Fruit fly (Drosophila melanogaster): ENCODE data around the gene Ugt35B1.

The Ugt35B1 gene

dm6 chr3R:11196648-11197388 is 26.8 kb upstream of the Ugt35B1 start (continued):
- peak; percentile 93 for TF ChIP-seq sug (tag; optimal IDR thresholded peaks at IDR 0.05)
- TF ChIP-seq CG15011 (GFP tag; optimal IDR thresholded peaks at IDR 0.05): peak; percentile 98
- TF ChIP-seq bab2 (GFP tag; optimal IDR thresholded peaks at IDR 0.05): peak; percentile 98
- peak; percentile 97 for TF ChIP-seq danr (GFP tag; IDR thresholded peaks at IDR 0.05)
- TF ChIP-seq chinmo (GFP tag; IDR thresholded peaks at IDR 0.05; ENCODE audit: partially characterized antibody): peak; percentile 78; the same call in 2 of the 4 replicates
- peak; percentile 98 for TF ChIP-seq CG9932 (GFP tag; IDR thresholded peaks at IDR 0.05)
- peak; percentile 93 to 100 for TF ChIP-seq Hr51 (GFP tag; optimal IDR thresholded peaks at IDR 0.05)
- TF ChIP-seq zen (tag; optimal IDR thresholded peaks at IDR 0.05): peak; percentile 96
- TF ChIP-seq CG6854 (GFP tag; optimal IDR thresholded peaks at IDR 0.05): peak; percentile 98
- peak; percentile 85 for TF ChIP-seq lbe (GFP tag; optimal IDR thresholded peaks at IDR 0.05)
- peak; percentile 46 for TF ChIP-seq ftz-f1 (GFP tag; optimal IDR thresholded peaks at IDR 0.05)
- TF ChIP-seq CG12219 (GFP tag; optimal IDR thresholded peaks at IDR 0.05): peak; percentile 92
- peak; percentile 99 for TF ChIP-seq lmd (GFP tag; IDR thresholded peaks at IDR 0.05)
- peak; percentile 98 for TF ChIP-seq CG13775 (GFP tag; optimal IDR thresholded peaks at IDR 0.05)
- no peak for TF ChIP-seq gcm2 (GFP tag; optimal IDR thresholded peaks at IDR 0.05)
- peak; percentile 79 for TF ChIP-seq CG10321 (GFP tag; IDR thresholded peaks at IDR 0.05)
- TF ChIP-seq Rx (GFP tag; IDR thresholded peaks at IDR 0.05): peak; percentile 90
- TF ChIP-seq Max (GFP tag; optimal IDR thresholded peaks at IDR 0.05): peak; percentile 97
- TF ChIP-seq CG31388 (GFP tag; optimal IDR thresholded peaks at IDR 0.05): peak; percentile 88
- TF ChIP-seq Oaz (GFP tag; IDR thresholded peaks at IDR 0.05): peak; percentile 97
- peak; percentile 96 for TF ChIP-seq D19B (GFP tag; optimal IDR thresholded peaks at IDR 0.05)
- TF ChIP-seq ara (GFP tag; IDR thresholded peaks at IDR 0.05): peak; percentile 96
- TF ChIP-seq trem (tag; optimal IDR thresholded peaks at IDR 0.05): peak; percentile 86
- peak; percentile 93 for TF ChIP-seq CG8281 (tag; optimal IDR thresholded peaks at IDR 0.05)
- peak; percentile 93 for TF ChIP-seq Doc2 (GFP tag; IDR thresholded peaks at IDR 0.05)
- peak; percentile 97 for TF ChIP-seq oc (tag; optimal IDR thresholded peaks at IDR 0.05)
- TF ChIP-seq E2f2 (GFP tag; IDR thresholded peaks at IDR 0.05): peak; percentile 87
- peak; percentile 95 for TF ChIP-seq CG43689 (GFP tag; IDR thresholded peaks at IDR 0.05)
- peak; percentile 98 for TF ChIP-seq CG12104 (GFP tag; optimal IDR thresholded peaks at IDR 0.05)
- peak; percentile 96 for TF ChIP-seq CG3726 (GFP tag; IDR thresholded peaks at IDR 0.05)
- TF ChIP-seq CkIIα-i1 (GFP tag; IDR thresholded peaks at IDR 0.05): peak; percentile 87
- TF ChIP-seq CG15269 (tag; optimal IDR thresholded peaks at IDR 0.05): peak; percentile 99
- peak; percentile 99 for TF ChIP-seq CG13424 (tag; optimal IDR thresholded peaks at IDR 0.05)
- TF ChIP-seq Sin3A (optimal IDR thresholded peaks at IDR 0.05): no peak
- peak; percentile 98 for TF ChIP-seq rib (GFP tag; IDR thresholded peaks at IDR 0.05)
- peak; percentile 99 for TF ChIP-seq CG4328 (GFP tag; optimal IDR thresholded peaks at IDR 0.05)
- TF ChIP-seq HHEX (GFP tag; optimal IDR thresholded peaks at IDR 0.05): peak; percentile 98
- peak; percentile 85 for TF ChIP-seq CHES-1-like (GFP tag; optimal IDR thresholded peaks at IDR 0.05)
- TF ChIP-seq CG7987 (GFP tag; optimal IDR thresholded peaks at IDR 0.05): peak; percentile 93
- peak; percentile 82 for TF ChIP-seq pum (GFP tag; optimal IDR thresholded peaks at IDR 0.05)
- peak; percentile 100 for TF ChIP-seq CG9727 (GFP tag; optimal IDR thresholded peaks at IDR 0.05)
- no peak for TF ChIP-seq NK7.1 (GFP tag; optimal IDR thresholded peaks at IDR 0.05)
- peak; percentile 60 for TF ChIP-seq ac (GFP tag; optimal IDR thresholded peaks at IDR 0.05)
- peak; percentile 99 for TF ChIP-seq CG10209 (GFP tag; optimal IDR thresholded peaks at IDR 0.05)
- peak; percentile 63 for TF ChIP-seq CG12744 (GFP tag; optimal IDR thresholded peaks at IDR 0.05)
- no peak for TF ChIP-seq grn (GFP tag; optimal IDR thresholded peaks at IDR 0.05)
- peak; percentile 87 for TF ChIP-seq CG8765 (GFP tag; IDR thresholded peaks at IDR 0.05)
- peak; percentile 97 for TF ChIP-seq CG9437 (GFP tag; optimal IDR thresholded peaks at IDR 0.05)
- TF ChIP-seq eyg (GFP tag; optimal IDR thresholded peaks at IDR 0.05): no peak
- TF ChIP-seq BEAF-32 (GFP tag; optimal IDR thresholded peaks at IDR 0.05): peak; percentile 14
